Fruit fly (Drosophila melanogaster) whole organism, prepupa: Measurements from ENCODE around the gene BG642312.

ENCODE experiments used
- Blimp-1 ChIP-seq: fragments of 200-800 bp; sonication (Bioruptor generic); optimal IDR thresholded peaks from 3 replicates; lab custom pipeline; 2017; ENCODE audit warnings: missing biosample characterization, missing genetic modification characterization, mild to moderate bottlenecking, moderate library complexity, missing genetic modification reagents
- CG11902 ChIP-seq: fragments of 200-800 bp; sonication (Bioruptor generic); optimal IDR thresholded peaks from 3 replicates; lab custom pipeline; 2016; ENCODE audit warnings: missing biosample characterization, missing genetic modification characterization
- CG15336 ChIP-seq: fragments of 200-800 bp; sonication (Bioruptor generic); IDR thresholded peaks from 2 replicates; pipeline ENCODE4 v1.3.6; 2022; ENCODE audit warnings: missing biosample characterization, missing genetic modification characterization
- CG1621 ChIP-seq: fragments of 200-800 bp; sonication (Bioruptor generic); optimal IDR thresholded peaks from 3 replicates; lab custom pipeline; 2018; ENCODE audit warnings: missing biosample characterization, mild to moderate bottlenecking, missing genetic modification characterization
- CG16779 ChIP-seq: fragments of 200-800 bp; sonication (Bioruptor generic); optimal IDR thresholded peaks from 3 replicates; lab custom pipeline; 2017; ENCODE audit warnings: missing biosample characterization, mild to moderate bottlenecking, missing genetic modification characterization
- CG31627 ChIP-seq: fragments of 200-800 bp; sonication (Bioruptor generic); optimal IDR thresholded peaks from 3 replicates; lab custom pipeline; 2016; ENCODE audit warnings: missing biosample characterization, missing genetic modification characterization
- CG32006 ChIP-seq: fragments of 200-800 bp; sonication (Bioruptor generic); optimal IDR thresholded peaks from 3 replicates; lab custom pipeline; 2017; ENCODE audit warnings: missing biosample characterization, mild to moderate bottlenecking, missing genetic modification characterization
- CG4318 ChIP-seq: fragments of 200-800 bp; sonication (Bioruptor generic); optimal IDR thresholded peaks from 3 replicates; lab custom pipeline; 2017; ENCODE audit warnings: missing biosample characterization, mild to moderate bottlenecking, missing genetic modification characterization
- CG6163 ChIP-seq: fragments of 200-800 bp; sonication (Bioruptor generic); IDR thresholded peaks from 3 replicates; pipeline ENCODE4 v1.3.6; 2022; ENCODE audit warnings: missing biosample characterization, missing genetic modification characterization
- CG6276 ChIP-seq: fragments of 200-800 bp; sonication (Bioruptor generic); optimal IDR thresholded peaks from 2 replicates; lab custom pipeline; 2017; ENCODE audit warnings: missing biosample characterization, mild to moderate bottlenecking, missing genetic modification characterization
- CG6792 ChIP-seq: fragments of 200-800 bp; sonication (Bioruptor generic); optimal IDR thresholded peaks from 3 replicates; lab custom pipeline; 2016; ENCODE audit warnings: missing biosample characterization, missing genetic modification characterization
- CG6808 ChIP-seq: fragments of 200-800 bp; sonication (Bioruptor generic); optimal IDR thresholded peaks from 3 replicates; lab custom pipeline; 2017; ENCODE audit warnings: missing biosample characterization, missing genetic modification characterization, mild to moderate bottlenecking, moderate library complexity, missing genetic modification reagents
- CG6854 ChIP-seq: fragments of 200-800 bp; sonication (Bioruptor generic); optimal IDR thresholded peaks from 2 replicates; lab custom pipeline; 2017; ENCODE audit warnings: missing biosample characterization, mild to moderate bottlenecking, missing genetic modification characterization
- CG8119 ChIP-seq: fragments of 200-800 bp; sonication (Bioruptor generic); IDR thresholded peaks from 3 replicates; pipeline ENCODE4 v1.3.6; 2022; ENCODE audit warnings: missing biosample characterization, missing genetic modification characterization
- CG8319 ChIP-seq: fragments of 200-800 bp; sonication (Bioruptor generic); optimal IDR thresholded peaks from 3 replicates; lab custom pipeline; 2016; ENCODE audit warnings: missing biosample characterization, missing genetic modification characterization
- CG8632 ChIP-seq: fragments of 200-800 bp; sonication (Bioruptor generic); optimal IDR thresholded peaks from 3 replicates; lab custom pipeline; 2016; ENCODE audit warnings: missing biosample characterization, missing genetic modification characterization
- Eip75B ChIP-seq: fragments of 200-800 bp; sonication (Bioruptor generic); optimal IDR thresholded peaks from 3 replicates; lab custom pipeline; 2016; ENCODE audit warnings: missing biosample characterization, missing genetic modification characterization
- Eip78C ChIP-seq: fragments of 200-800 bp; sonication (Bioruptor generic); peaks from one replicate; lab custom pipeline; 2016; ENCODE audit warnings: missing biosample characterization, missing genetic modification characterization
- Eip93F ChIP-seq: fragments of 200-800 bp; sonication (Bioruptor generic); optimal IDR thresholded peaks from 2 replicates; lab custom pipeline; 2016; ENCODE audit warnings: missing biosample characterization, mild to moderate bottlenecking, missing genetic modification characterization
- Ets21C ChIP-seq: fragments of 200-800 bp; sonication (Bioruptor generic); optimal IDR thresholded peaks from 3 replicates; lab custom pipeline; 2016; ENCODE audit warnings: missing biosample characterization, missing genetic modification characterization
- Ets96B ChIP-seq: fragments of 200-800 bp; optimal IDR thresholded peaks from 2 replicates; lab custom pipeline; 2019; ENCODE audit warnings: missing biosample characterization, mild to moderate bottlenecking, missing genetic modification characterization, moderate library complexity
- Gug ChIP-seq: fragments of 200-800 bp; sonication (Bioruptor generic); IDR thresholded peaks from 2 replicates; pipeline ENCODE4 v1.3.6; 2022; ENCODE audit warnings: missing biosample characterization, missing genetic modification characterization
- Hr38 ChIP-seq: sonication (Bioruptor generic); optimal IDR thresholded peaks from 2 replicates; lab custom pipeline; 2016; ENCODE audit warnings: missing biosample characterization, missing genetic modification characterization
- Hr39 ChIP-seq: fragments of 200-800 bp; sonication (Bioruptor generic); optimal IDR thresholded peaks from 2 replicates; lab custom pipeline; 2016; ENCODE audit warnings: missing biosample characterization, missing genetic modification characterization
- Hr4 ChIP-seq: fragments of 200-800 bp; sonication (Bioruptor generic); optimal IDR thresholded peaks from 3 replicates; lab custom pipeline; 2016; ENCODE audit warnings: missing biosample characterization, missing genetic modification characterization
- OdsH ChIP-seq: fragments of 200-800 bp; sonication (Bioruptor generic); optimal IDR thresholded peaks from 3 replicates; lab custom pipeline; 2016; ENCODE audit warnings: missing biosample characterization, missing genetic modification characterization
- Sox14 ChIP-seq: fragments of 200-800 bp; sonication (Bioruptor generic); optimal IDR thresholded peaks from 3 replicates; lab custom pipeline; 2016; ENCODE audit warnings: missing biosample characterization, missing genetic modification characterization
- cyc ChIP-seq: fragments of 200-800 bp; sonication (Bioruptor generic); optimal IDR thresholded peaks from 3 replicates; lab custom pipeline; 2016; ENCODE audit warnings: missing biosample characterization, missing genetic modification characterization
- dac ChIP-seq: fragments of 200-800 bp; sonication (Bioruptor generic); optimal IDR thresholded peaks from 2 replicates; lab custom pipeline; 2017; ENCODE audit warnings: missing biosample characterization, mild to moderate bottlenecking, missing genetic modification characterization
- eg ChIP-seq: fragments of 200-800 bp; sonication (Bioruptor generic); IDR thresholded peaks from 3 replicates; pipeline ENCODE4 v1.3.6; 2022; ENCODE audit warnings: missing biosample characterization, missing genetic modification characterization
- fd59A ChIP-seq: fragments of 200-800 bp; sonication (Bioruptor generic); optimal IDR thresholded peaks from 2 replicates; lab custom pipeline; 2017; ENCODE audit warnings: missing biosample characterization, mild to moderate bottlenecking, missing genetic modification characterization, missing genetic modification reagents
- fkh ChIP-seq: fragments of 200-800 bp; sonication (Bioruptor generic); optimal IDR thresholded peaks from 3 replicates; lab custom pipeline; 2017; ENCODE audit warnings: missing biosample characterization, mild to moderate bottlenecking, missing genetic modification characterization, moderate library complexity
- lz ChIP-seq: fragments of 200-800 bp; sonication (Bioruptor generic); optimal IDR thresholded peaks from 3 replicates; lab custom pipeline; 2016; ENCODE audit warnings: missing biosample characterization, missing genetic modification characterization
- net ChIP-seq: fragments of 200-800 bp; sonication (Bioruptor generic); optimal IDR thresholded peaks from 3 replicates; lab custom pipeline; 2016; ENCODE audit warnings: missing biosample characterization, missing genetic modification characterization
- pdm3 ChIP-seq: fragments of 200-800 bp; sonication (Bioruptor generic); optimal IDR thresholded peaks from 3 replicates; lab custom pipeline; 2016; ENCODE audit warnings: missing biosample characterization, missing genetic modification characterization
- salr ChIP-seq, 2 experiments: fragments of 200-800 bp; sonication (Bioruptor generic); optimal IDR thresholded peaks; 3 replicates each; lab custom pipeline; 2016 to 2018; ENCODE audit warnings: missing biosample characterization in 2 of 2, missing genetic modification characterization in 2 of 2, mild to moderate bottlenecking in 1 of 2
- svp ChIP-seq: fragments of 200-800 bp; sonication (Bioruptor generic); peaks from one replicate; lab custom pipeline; 2016; ENCODE audit warnings: missing biosample characterization, missing genetic modification characterization
- vri ChIP-seq: fragments of 200-800 bp; sonication (Bioruptor generic); optimal IDR thresholded peaks from 3 replicates; lab custom pipeline; 2016; ENCODE audit warnings: missing biosample characterization, mild to moderate bottlenecking, missing genetic modification characterization

The BG642312 gene

DNA sequence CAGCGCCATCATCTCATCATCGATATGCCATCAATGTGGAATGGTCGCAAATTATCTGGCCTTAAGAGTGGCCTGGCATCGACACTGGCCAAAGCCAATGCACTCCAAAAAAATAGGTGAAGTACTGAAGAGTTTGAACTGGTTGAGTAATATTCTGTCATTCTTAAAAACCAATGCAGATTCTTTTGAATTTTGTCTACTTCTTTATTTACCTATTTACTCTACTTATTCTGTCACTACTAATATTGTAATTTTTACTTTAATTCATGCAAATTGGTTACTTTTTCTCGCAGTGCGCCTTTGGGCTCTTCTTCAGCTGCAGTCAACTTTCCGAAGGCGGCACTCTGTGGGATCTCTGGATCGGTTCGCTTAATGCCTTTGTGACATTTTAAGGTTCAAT is 35.8 kb upstream of the BG642312 start (continued):
- TF ChIP-seq CG1621 (tag; lab: Kevin White, UChicago) (no peak), eg (GFP tag; lab: Robert Waterston, UW) (peak; percentile 32; the same call in 1 of the 3 replicates), CG15336 (GFP tag; lab: Robert Waterston, UW) (peak; percentile 49), OdsH (GFP tag; lab: Kevin White, UChicago) (peak; percentile 62), CG6163 (peak; percentile 57), Gug (no peak), Sox14 (peak; percentile 50), CG8632 (peak; percentile 61), CG6276 (no peak), Blimp-1 (no peak), vri (GFP tag; lab: Kevin White, UChicago) (peak; percentile 7), CG8319 (GFP tag; lab: Kevin White, UChicago) (peak; percentile 59), fkh (no peak), lz (GFP tag; lab: Kevin White, UChicago) (peak; percentile 48), Eip93F (no peak), CG11902 (GFP tag; lab: Kevin White, UChicago) (peak; percentile 43), CG31627 (GFP tag; lab: Kevin White, UChicago) (peak; percentile 57), Eip78C (GFP tag; lab: Kevin White, UChicago) (peak; percentile 92), Hr38 (GFP tag; lab: Kevin White, UChicago) (no peak), CG6808 (GFP tag; lab: Kevin White, UChicago) (peak; percentile 22), CG8119 (GFP tag; lab: Robert Waterston, UW) (no peak; the same call in 2 of the 3 replicates)

DNA sequence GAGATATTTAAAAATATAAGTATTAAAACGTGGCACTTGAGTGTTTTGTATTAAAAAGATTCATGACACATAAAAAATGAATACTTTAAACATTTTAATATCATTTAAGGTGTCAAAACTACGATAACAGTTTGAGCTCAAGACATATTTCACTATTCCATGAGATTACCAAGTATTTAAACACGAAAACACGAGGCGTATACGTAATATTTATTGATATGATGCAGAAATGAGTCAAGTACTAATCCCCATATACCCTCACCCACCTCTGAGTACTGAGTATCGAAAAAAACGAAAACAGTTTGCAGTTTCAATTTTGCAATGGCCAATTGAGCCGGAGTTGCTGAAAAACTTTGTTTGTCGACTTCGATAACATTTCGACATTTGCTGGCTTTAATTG is 34.9 kb upstream of the BG642312 start:
- TF ChIP-seq salr (GFP tag; optimal IDR thresholded peaks at IDR 0.05; lab: Kevin White, UChicago) (no peak), Sox14 (no peak), OdsH (GFP tag; lab: Kevin White, UChicago) (peak; percentile 33), CG6276 (peak; percentile 27), eg (GFP tag; lab: Robert Waterston, UW) (0 out of 3 replicates have a peak, but pooled peaks have one; percentile 25), CG6854 (GFP tag; lab: Kevin White, UChicago) (no peak), CG32006 (peak; percentile 64), CG8119 (GFP tag; lab: Robert Waterston, UW) (peak; percentile 61; the same call in 2 of the 3 replicates), CG1621 (tag; lab: Kevin White, UChicago) (no peak), CG31627 (GFP tag; lab: Kevin White, UChicago) (no peak), CG4318 (peak; percentile 36), svp (peak; percentile 21), Hr4 (GFP tag; lab: Kevin White, UChicago) (peak; percentile 68), dac (GFP tag; lab: Kevin White, UChicago) (peak; percentile 20), Ets96B (tag; lab: Kevin White, UChicago) (no peak), Eip78C (GFP tag; lab: Kevin White, UChicago) (peak; percentile 87), CG6808 (GFP tag; lab: Kevin White, UChicago) (no peak), pdm3 (GFP tag; lab: Kevin White, UChicago) (no peak), CG8319 (GFP tag; lab: Kevin White, UChicago) (no peak)

dm6 chr3L:6267509-6267908 is 34.3 kb upstream of the BG642312 start:
- TF ChIP-seq CG4318, result no peak
- TF ChIP-seq cyc (GFP tag; lab: Kevin White, UChicago), result no peak
- TF ChIP-seq CG6792 (GFP tag; lab: Kevin White, UChicago), result no peak
- no peak for TF ChIP-seq CG8319 (GFP tag; lab: Kevin White, UChicago)
- no peak for TF ChIP-seq CG8632
- no peak for TF ChIP-seq Eip75B
- TF ChIP-seq fd59A, result no peak
- TF ChIP-seq net (GFP tag; lab: Kevin White, UChicago), result no peak
- TF ChIP-seq Hr39 (GFP tag; lab: Kevin White, UChicago), result no peak
- no peak for TF ChIP-seq Eip78C (GFP tag; lab: Kevin White, UChicago)
- TF ChIP-seq CG16779 (tag; lab: Kevin White, UChicago), result no peak
- TF ChIP-seq CG6163, result no peak
- TF ChIP-seq Blimp-1, result no peak
- TF ChIP-seq salr (GFP tag; optimal IDR thresholded peaks at IDR 0.05; lab: Kevin White, UChicago), result no peak
- TF ChIP-seq Ets21C, result no peak
- no peak for TF ChIP-seq Ets96B (tag; lab: Kevin White, UChicago)
